Fruit fly (Drosophila melanogaster): Measurements from ENCODE around the gene Miro.

The Miro gene

DNA sequence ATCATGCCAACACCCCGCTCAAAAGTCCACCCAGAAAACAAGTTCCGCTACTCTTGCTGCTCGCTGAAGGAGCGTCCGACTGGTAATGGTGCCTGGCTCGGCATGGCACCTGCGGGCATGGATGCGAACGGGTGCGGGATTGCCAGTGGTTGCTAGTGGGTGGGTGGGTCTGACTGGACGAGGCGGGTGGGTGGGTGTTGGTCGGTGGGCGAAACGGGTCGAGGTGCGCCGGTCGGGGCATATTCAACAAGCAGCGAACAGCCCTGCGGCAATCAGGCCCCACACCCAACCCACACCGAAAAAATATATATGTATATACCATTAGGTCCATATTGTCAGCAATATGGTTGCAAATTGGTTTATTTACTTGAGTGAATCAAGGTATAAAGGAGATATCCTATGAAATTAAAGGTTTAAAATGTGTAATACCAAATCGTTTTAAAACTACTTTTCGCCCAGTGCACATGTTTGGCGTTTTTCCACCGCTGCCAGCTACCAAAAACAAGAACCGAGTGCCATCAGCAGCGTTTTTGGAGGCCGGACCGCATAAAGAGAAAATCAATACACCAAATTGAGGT is 27.9 kb downstream of the Miro start (continued):
- TF ChIP-seq tin (GFP tag; optimal IDR thresholded peaks at IDR 0.05), result no peak
- peak; percentile 35; the same call in 1 of the 2 replicates for TF ChIP-seq ap (GFP tag; IDR thresholded peaks at IDR 0.05)
- no peak for TF ChIP-seq HLH54F (GFP tag; optimal IDR thresholded peaks at IDR 0.05)
- peak; percentile 52 for TF ChIP-seq esg (GFP tag; conservative IDR thresholded peaks at IDR 0.05)
- TF ChIP-seq wdn (GFP tag; IDR thresholded peaks at IDR 0.05), result peak; percentile 52; the same call in 1 of the 2 replicates
- TF ChIP-seq ab (GFP tag; optimal IDR thresholded peaks at IDR 0.05), result no peak
- no peak for TF ChIP-seq pita (GFP tag; optimal IDR thresholded peaks at IDR 0.05)
- TF ChIP-seq CG11504 (tag; optimal IDR thresholded peaks at IDR 0.05), result peak; percentile 78
- peak; percentile 12 for TF ChIP-seq jing (GFP tag; optimal IDR thresholded peaks at IDR 0.05)
- TF ChIP-seq salm (tag; optimal IDR thresholded peaks at IDR 0.05), result no peak
- TF ChIP-seq HLHmδ (GFP tag; optimal IDR thresholded peaks at IDR 0.05), result no peak
- TF ChIP-seq CG11093 (GFP tag; IDR thresholded peaks at IDR 0.05), result 0 out of 3 replicates have a peak, but pooled peaks have one; percentile 27
- no peak for TF ChIP-seq tx (GFP tag; optimal IDR thresholded peaks at IDR 0.05)
- peak; percentile 25 for TF ChIP-seq D19A (tag; optimal IDR thresholded peaks at IDR 0.05)
- no peak for TF ChIP-seq pum (GFP tag; optimal IDR thresholded peaks at IDR 0.05)
- TF ChIP-seq org-1 (GFP tag; optimal IDR thresholded peaks at IDR 0.05), result peak; percentile 53
- no peak for TF ChIP-seq CkIIα-i1 (GFP tag; IDR thresholded peaks at IDR 0.05)
- peak; percentile 53; the same call in 1 of the 2 replicates for TF ChIP-seq CG7372 (GFP tag; IDR thresholded peaks at IDR 0.05)
- TF ChIP-seq Elba2 (GFP tag; optimal IDR thresholded peaks at IDR 0.05), result no peak
- TF ChIP-seq CG42726 (GFP tag; IDR thresholded peaks at IDR 0.05; ENCODE audit: partially characterized antibody), result no peak
- TF ChIP-seq Ravus (GFP tag; IDR thresholded peaks at IDR 0.05), result peak; percentile 36
- TF ChIP-seq Blimp-1 (GFP tag; optimal IDR thresholded peaks at IDR 0.05), result peak; percentile 53
- TF ChIP-seq Doc2 (GFP tag; IDR thresholded peaks at IDR 0.05), result 0 out of 2 replicates have a peak, but pooled peaks have one; percentile 18
- TF ChIP-seq Mrtf (GFP tag; IDR thresholded peaks at IDR 0.05), result peak; percentile 52; the same call in 1 of the 3 replicates
- no peak for TF ChIP-seq her (GFP tag; optimal IDR thresholded peaks at IDR 0.05)
- no peak for TF ChIP-seq CG4328 (GFP tag; optimal IDR thresholded peaks at IDR 0.05)
- no peak for TF ChIP-seq vfl (GFP tag; optimal IDR thresholded peaks at IDR 0.05)
- TF ChIP-seq CG17186 (GFP tag; optimal IDR thresholded peaks at IDR 0.05), result no peak
- peak; percentile 49 for TF ChIP-seq Hr3 (GFP tag; optimal IDR thresholded peaks at IDR 0.05)
- no peak for TF ChIP-seq chm (GFP tag; IDR thresholded peaks at IDR 0.05)
- TF ChIP-seq Bteb2 (GFP tag; optimal IDR thresholded peaks at IDR 0.05), result no peak
- TF ChIP-seq CG12659 (GFP tag; optimal IDR thresholded peaks at IDR 0.05), result peak; percentile 73
- TF ChIP-seq CG3163 (GFP tag; optimal IDR thresholded peaks at IDR 0.05), result no peak
- TF ChIP-seq fd102C (GFP tag; optimal IDR thresholded peaks at IDR 0.05), result no peak
- no peak for TF ChIP-seq NC2β (GFP tag; optimal IDR thresholded peaks at IDR 0.05)
- TF ChIP-seq CG17328 (GFP tag; IDR thresholded peaks at IDR 0.05), result 0 out of 2 replicates have a peak, but pooled peaks have one; percentile 30
- peak; percentile 26 for TF ChIP-seq fd96Cb (tag; optimal IDR thresholded peaks at IDR 0.05)
- TF ChIP-seq CG12155 (GFP tag; optimal IDR thresholded peaks at IDR 0.05), result peak; percentile 27
- TF ChIP-seq BEAF-32 (GFP tag; optimal IDR thresholded peaks at IDR 0.05), result no peak
- TF ChIP-seq CG17568 (GFP tag; optimal IDR thresholded peaks at IDR 0.05), result peak; percentile 18
- no peak for TF ChIP-seq CG14860 (GFP tag; IDR thresholded peaks at IDR 0.05; ENCODE audit: partially characterized antibody)
- no peak for TF ChIP-seq hb (GFP tag; IDR thresholded peaks at IDR 0.05; ENCODE audit: partially characterized antibody)
- no peak for TF ChIP-seq CG30020 (tag; optimal IDR thresholded peaks at IDR 0.05)
- peak; percentile 74 for TF ChIP-seq gem (tag; optimal IDR thresholded peaks at IDR 0.05)
- peak; percentile 42 for TF ChIP-seq lilli (GFP tag; optimal IDR thresholded peaks at IDR 0.05)
- TF ChIP-seq CG9437 (GFP tag; optimal IDR thresholded peaks at IDR 0.05), result peak; percentile 15
- TF ChIP-seq CG10565 (GFP tag; optimal IDR thresholded peaks at IDR 0.05), result no peak
- no peak for TF ChIP-seq Hmx (GFP tag; optimal IDR thresholded peaks at IDR 0.05)
- 0 out of 3 replicates have a peak, but pooled peaks have one; percentile 29 for TF ChIP-seq jigr1 (GFP tag; IDR thresholded peaks at IDR 0.05)
- TF ChIP-seq Gug (GFP tag; IDR thresholded peaks at IDR 0.05), result peak; percentile 9; the same call in 1 of the 4 replicates

All from whole organism, embryonic.